Fruit fly (Drosophila melanogaster) whole organism, embryonic: ENCODE measurements around the gene SkpD.
A peak's percentile ranks its signal among the peaks of the same experiment; 100 is the strongest.

Experiments used
- ATbp ChIP-seq: fragments of 200-800 bp; sonication (Bioruptor generic); optimal IDR thresholded peaks from 2 replicates; lab custom pipeline; 2017; ENCODE audit warnings: missing biosample characterization, mild to moderate bottlenecking, missing genetic modification characterization, missing genetic modification reagents
- CG10462 ChIP-seq: fragments of 200-800 bp; sonication (Bioruptor generic); optimal IDR thresholded peaks from 2 replicates; lab custom pipeline; 2016; ENCODE audit warnings: missing biosample characterization, missing genetic modification characterization
- CG10979 ChIP-seq: fragments of 200-800 bp; sonication (Bioruptor generic); optimal IDR thresholded peaks from 2 replicates; lab custom pipeline; 2018; ENCODE audit warnings: missing biosample characterization, mild to moderate bottlenecking, missing genetic modification characterization, moderate library complexity
- CG15011 ChIP-seq: fragments of 200-800 bp; sonication (Bioruptor generic); optimal IDR thresholded peaks from 3 replicates; lab custom pipeline; 2018; ENCODE audit warnings: missing biosample characterization, mild to moderate bottlenecking, missing genetic modification characterization
- CG15514 ChIP-seq: fragments of 200-800 bp; sonication (Bioruptor generic); optimal IDR thresholded peaks from 3 replicates; lab custom pipeline; 2017; ENCODE audit warnings: missing biosample characterization, missing genetic modification characterization, mild to moderate bottlenecking, moderate library complexity, missing genetic modification reagents
- CG15696 ChIP-seq: fragments of 200-800 bp; sonication (Bioruptor generic); optimal IDR thresholded peaks from 2 replicates; lab custom pipeline; 2019; ENCODE audit warnings: missing biosample characterization, mild to moderate bottlenecking, missing genetic modification characterization, moderate library complexity
- CG16813 ChIP-seq: fragments of 200-800 bp; sonication (Bioruptor generic); IDR thresholded peaks from 3 replicates; pipeline ENCODE4 v1.3.6; 2022; ENCODE audit warnings: missing biosample characterization, missing genetic modification characterization; ENCODE audit not compliant: partially characterized antibody
- CG17328 ChIP-seq: fragments of 200-800 bp; sonication (Bioruptor generic); IDR thresholded peaks from 2 replicates; pipeline ENCODE4 v1.3.6; 2022; ENCODE audit warnings: missing biosample characterization, missing genetic modification characterization
- CG17829 ChIP-seq: fragments of 200-800 bp; optimal IDR thresholded peaks from 2 replicates; lab custom pipeline; 2019; ENCODE audit warnings: missing biosample characterization, mild to moderate bottlenecking, missing genetic modification characterization, moderate library complexity
- CG2120 ChIP-seq: fragments of 200-800 bp; sonication (Bioruptor generic); optimal IDR thresholded peaks from 3 replicates; lab custom pipeline; 2016; ENCODE audit warnings: missing biosample characterization, missing genetic modification characterization
- CG2129 ChIP-seq: fragments of 200-800 bp; sonication (Bioruptor generic); IDR thresholded peaks from 2 replicates; pipeline ENCODE4 v1.3.6; 2022; ENCODE audit warnings: missing biosample characterization, missing genetic modification characterization; ENCODE audit not compliant: partially characterized antibody
- CG2678 ChIP-seq: fragments of 200-800 bp; sonication (Bioruptor generic); optimal IDR thresholded peaks from 3 replicates; lab custom pipeline; 2019; ENCODE audit warnings: missing biosample characterization, mild to moderate bottlenecking, missing genetic modification characterization, moderate library complexity
- CG2712 ChIP-seq: fragments of 200-800 bp; optimal IDR thresholded peaks from 3 replicates; lab custom pipeline; 2019; ENCODE audit warnings: missing biosample characterization, mild to moderate bottlenecking, missing genetic modification characterization, moderate library complexity
- CG30403 ChIP-seq: fragments of 200-800 bp; sonication (Bioruptor generic); optimal IDR thresholded peaks from 3 replicates; lab custom pipeline; 2016; ENCODE audit warnings: missing biosample characterization, missing genetic modification characterization
- CG4328 ChIP-seq: fragments of 200-800 bp; sonication (Bioruptor generic); optimal IDR thresholded peaks from 3 replicates; lab custom pipeline; 2017; ENCODE audit warnings: missing biosample characterization, missing genetic modification reagents, missing genetic modification characterization
- CG43689 ChIP-seq: fragments of 200-800 bp; sonication (Bioruptor generic); IDR thresholded peaks from 2 replicates; pipeline ENCODE4 v1.3.6; 2022; ENCODE audit warnings: missing biosample characterization, missing genetic modification characterization
- CG4424 ChIP-seq: fragments of 200-800 bp; sonication (Bioruptor generic); optimal IDR thresholded peaks from 3 replicates; lab custom pipeline; 2016; ENCODE audit warnings: missing biosample characterization, missing genetic modification characterization
- CG6813 ChIP-seq: fragments of 200-800 bp; sonication (Bioruptor generic); optimal IDR thresholded peaks from 2 replicates; lab custom pipeline; 2017; ENCODE audit warnings: missing biosample characterization, missing genetic modification characterization, mild to moderate bottlenecking, moderate library complexity, missing genetic modification reagents
- CG8944 ChIP-seq: fragments of 200-800 bp; sonication (Bioruptor generic); optimal IDR thresholded peaks from 3 replicates; lab custom pipeline; 2016; ENCODE audit warnings: missing biosample characterization, missing genetic modification characterization
- CG9215 ChIP-seq: fragments of 200-800 bp; sonication (Bioruptor generic); IDR thresholded peaks from 2 replicates; pipeline ENCODE4 v1.3.6; 2022; ENCODE audit warnings: missing biosample characterization, missing genetic modification characterization
- D ChIP-seq, 2 experiments: fragments of 200-800 bp in 1 of 2; fragments of >200 bp in 1 of 2; sonication (Bioruptor generic) in 1 of 2; optimal IDR thresholded peaks; 2 replicates in 1 of 2; 3 replicates in 1 of 2; lab custom pipeline; 2017; ENCODE audit warnings: mild to moderate bottlenecking in 1 of 2, missing biosample characterization in 1 of 2, missing genetic modification characterization in 1 of 2, missing genetic modification reagents in 1 of 2
- E2f1 ChIP-seq: fragments of 200-800 bp; sonication (Bioruptor generic); IDR thresholded peaks from 2 replicates; pipeline ENCODE4 v1.3.6; 2022; ENCODE audit warnings: missing biosample characterization, missing genetic modification characterization
- Eip74EF ChIP-seq, 2 experiments: fragments of 200-800 bp in 1 of 2; fragments of >200 bp in 1 of 2; sonication (Bioruptor generic) in 1 of 2; optimal IDR thresholded peaks; 2 replicates each; lab custom pipeline; 2017 to 2019; ENCODE audit warnings: missing biosample characterization in 2 of 2, missing genetic modification characterization in 2 of 2, mild to moderate bottlenecking in 1 of 2, moderate library complexity in 1 of 2
- Fer1 ChIP-seq: fragments of 200-800 bp; sonication (Bioruptor generic); optimal IDR thresholded peaks from 2 replicates; lab custom pipeline; 2017; ENCODE audit warnings: missing biosample characterization, mild to moderate bottlenecking, missing genetic modification characterization
- HmgZ ChIP-seq: fragments of 200-800 bp; sonication (Bioruptor generic); optimal IDR thresholded peaks from 2 replicates; lab custom pipeline; 2018; ENCODE audit warnings: missing biosample characterization, mild to moderate bottlenecking, missing genetic modification characterization
- Hr51 ChIP-seq, 2 experiments: fragments of 200-800 bp; sonication (Bioruptor generic); optimal IDR thresholded peaks; 2 replicates in 1 of 2; 3 replicates in 1 of 2; lab custom pipeline; 2016 to 2018; ENCODE audit warnings: missing biosample characterization in 2 of 2, missing genetic modification characterization in 2 of 2, mild to moderate bottlenecking in 1 of 2, moderate library complexity in 1 of 2
- Lhr ChIP-seq: fragments of 200-800 bp; sonication (Bioruptor generic); optimal IDR thresholded peaks from 3 replicates; lab custom pipeline; 2017; ENCODE audit warnings: mild to moderate bottlenecking, missing biosample characterization, missing genetic modification reagents, missing genetic modification characterization
- Mrtf ChIP-seq: fragments of 200-800 bp; sonication (Bioruptor generic); IDR thresholded peaks from 3 replicates; pipeline ENCODE4 v1.3.6; 2022; ENCODE audit warnings: missing biosample characterization, missing genetic modification characterization
- Neu2 ChIP-seq: fragments of 200-800 bp; sonication (Bioruptor generic); optimal IDR thresholded peaks from 3 replicates; lab custom pipeline; 2016; ENCODE audit warnings: missing biosample characterization, missing genetic modification characterization, borderline replicate concordance
- Ptx1 ChIP-seq: fragments of 200-800 bp; sonication (Bioruptor generic); IDR thresholded peaks from 2 replicates; pipeline ENCODE4 v1.3.6; 2022; ENCODE audit warnings: missing biosample characterization, missing genetic modification characterization
- Sox102F ChIP-seq: fragments of 200-800 bp; sonication (Bioruptor generic); optimal IDR thresholded peaks from 2 replicates; lab custom pipeline; 2018; ENCODE audit warnings: missing biosample characterization, mild to moderate bottlenecking, missing genetic modification characterization, moderate library complexity
- Trl ChIP-seq, 3 experiments: fragments of >200 bp in 2 of 3; fragments of 200-800 bp in 1 of 3; sonication (Bioruptor generic) in 1 of 3; optimal IDR thresholded peaks; 2 replicates in 1 of 3; 3 replicates in 2 of 3; lab custom pipeline; 2016 to 2017; ENCODE audit warnings: missing biosample characterization in 1 of 3, missing genetic modification characterization in 1 of 3
- dmrt99B ChIP-seq: fragments of 200-800 bp; sonication (Bioruptor generic); optimal IDR thresholded peaks from 2 replicates; lab custom pipeline; 2018; ENCODE audit warnings: missing biosample characterization, mild to moderate bottlenecking, missing genetic modification characterization, moderate library complexity
- gsb ChIP-seq: fragments of 200-800 bp; sonication (Bioruptor generic); IDR thresholded peaks from 2 replicates; pipeline ENCODE4 v1.3.6; 2022; ENCODE audit warnings: missing biosample characterization, missing genetic modification characterization
- hbn ChIP-seq: fragments of 200-800 bp; sonication (Bioruptor generic); IDR thresholded peaks from 2 replicates; pipeline ENCODE4 v1.3.6; 2022; ENCODE audit warnings: missing biosample characterization, missing genetic modification characterization; ENCODE audit not compliant: partially characterized antibody
- hth ChIP-seq: fragments of >200 bp; optimal IDR thresholded peaks from 2 replicates; lab custom pipeline; 2017; ENCODE audit warnings: inconsistent platforms
- knrl ChIP-seq: fragments of 200-800 bp; sonication (Bioruptor generic); IDR thresholded peaks from 3 replicates; pipeline ENCODE4 v1.3.6; 2022; ENCODE audit warnings: missing biosample characterization, missing genetic modification characterization; ENCODE audit not compliant: partially characterized antibody
- lab ChIP-seq: fragments of 200-800 bp; sonication (Bioruptor generic); optimal IDR thresholded peaks from 3 replicates; lab custom pipeline; 2017; ENCODE audit warnings: missing biosample characterization, missing genetic modification characterization, mild to moderate bottlenecking, moderate library complexity, missing genetic modification reagents
- mirr ChIP-seq: fragments of 200-800 bp; sonication (Bioruptor generic); optimal IDR thresholded peaks from 3 replicates; lab custom pipeline; 2018; ENCODE audit warnings: missing biosample characterization, mild to moderate bottlenecking, missing genetic modification characterization
- otp ChIP-seq: fragments of 200-800 bp; sonication (Bioruptor generic); IDR thresholded peaks from 3 replicates; pipeline ENCODE4, ENCODE4 v1.3.6; 2022; ENCODE audit warnings: missing biosample characterization, missing genetic modification characterization
- pan ChIP-seq, 4 experiments: fragments of >200 bp in 3 of 4; fragments of 200-800 bp in 1 of 4; sonication (Bioruptor generic) in 1 of 4; optimal IDR thresholded peaks in 3 of 4; IDR thresholded peaks in 1 of 4; 2 replicates each; pipeline versions ENCODE4 v1.3.6 to Lab custom; 2017 to 2022; ENCODE audit warnings: missing biosample characterization in 2 of 4, missing genetic modification characterization in 2 of 4, mixed read lengths in 1 of 4
- pho ChIP-seq: fragments of 200-800 bp; sonication (Bioruptor generic); optimal IDR thresholded peaks from 2 replicates; lab custom pipeline; 2016; ENCODE audit warnings: missing biosample characterization, missing genetic modification characterization
- phol ChIP-seq: fragments of 200-800 bp; sonication (Bioruptor generic); optimal IDR thresholded peaks from 3 replicates; lab custom pipeline; 2018; ENCODE audit warnings: missing biosample characterization, mild to moderate bottlenecking, missing genetic modification characterization, moderate library complexity
- sens ChIP-seq: fragments of 200-800 bp; sonication (Bioruptor generic); peaks from one replicate; lab custom pipeline; 2016; ENCODE audit warnings: missing biosample characterization, missing genetic modification characterization
- slbo ChIP-seq: fragments of 200-800 bp; sonication (Bioruptor generic); IDR thresholded peaks from 2 replicates; pipeline ENCODE4 v1.3.6; 2022; ENCODE audit warnings: missing biosample characterization, missing genetic modification characterization
- vvl ChIP-seq: fragments of 200-800 bp; sonication (Bioruptor generic); IDR thresholded peaks from 2 replicates; pipeline ENCODE4 v1.3.6; 2022; ENCODE audit warnings: missing biosample characterization, missing genetic modification characterization
- wdn ChIP-seq: fragments of 200-800 bp; sonication (Bioruptor generic); IDR thresholded peaks from 2 replicates; pipeline ENCODE4 v1.3.6; 2022; ENCODE audit warnings: missing biosample characterization, missing genetic modification characterization

Gene SkpD

DNA sequence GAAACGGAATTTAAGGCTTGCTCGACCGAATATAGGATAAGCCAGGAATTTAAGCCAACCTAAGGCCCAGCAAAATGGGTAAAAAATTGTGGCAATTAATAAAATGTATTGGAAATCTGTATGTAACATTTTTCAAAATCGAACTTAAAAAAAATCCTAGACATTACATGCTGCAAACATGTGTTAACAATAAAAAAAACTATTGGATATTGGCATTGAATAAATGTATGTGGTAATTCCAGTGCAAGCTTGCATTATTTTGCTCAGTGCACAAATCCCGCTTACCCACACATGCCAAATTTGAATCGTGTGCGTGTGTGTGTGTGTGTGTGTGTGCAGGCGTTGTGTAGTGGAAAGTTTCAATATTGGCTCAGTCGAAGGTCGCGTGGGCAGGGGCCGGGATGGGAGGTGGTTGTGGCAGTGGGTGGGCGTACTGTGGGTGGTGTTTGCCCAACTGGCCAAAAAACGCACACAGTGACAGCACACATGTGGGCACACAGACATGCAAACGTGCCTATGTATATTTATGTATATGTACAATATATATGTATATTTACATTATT lies 49.0 kb upstream of the SkpD start (continued):
- TF ChIP-seq slbo (GFP tag; lab: Robert Waterston, UW) (peak; percentile 45; the same call in 1 of the 2 replicates), CG30403 (peak; percentile 32), hbn (GFP tag; lab: Robert Waterston, UW) (no peak), Mrtf (no peak), Ptx1 (GFP tag; lab: Robert Waterston, UW) (peak; percentile 44), dmrt99B (tag; lab: Kevin White, UChicago) (peak; percentile 32), gsb (GFP tag; lab: Robert Waterston, UW) (no peak), Lhr (GFP tag; lab: Kevin White, UChicago) (no peak), CG43689 (GFP tag; lab: Robert Waterston, UW) (no peak), CG2712 (tag; lab: Kevin White, UChicago) (peak; percentile 6), CG16813 (GFP tag; lab: Robert Waterston, UW) (no peak), CG15514 (GFP tag; lab: Kevin White, UChicago) (peak; percentile 22), CG2129 (GFP tag; lab: Robert Waterston, UW) (no peak), Trl (optimal IDR thresholded peaks at IDR 0.05; lab: Kevin White, UChicago) (no peak), Trl (GFP tag; optimal IDR thresholded peaks at IDR 0.05; lab: Kevin White, UChicago) (peak; percentile 15), mirr (GFP tag; lab: Kevin White, UChicago) (no peak), CG15696 (peak; percentile 9), Hr51 (GFP tag; optimal IDR thresholded peaks at IDR 0.05; lab: Kevin White, UChicago) (peak in 1 of 2 experiments; percentile 14), Eip74EF (GFP tag; optimal IDR thresholded peaks at IDR 0.05; lab: Kevin White, UChicago) (no peak), pan (optimal IDR thresholded peaks at IDR 0.05; lab: Kevin White, UChicago) (no peak), pan (GFP tag; optimal IDR thresholded peaks at IDR 0.05 in 1 of 2, IDR thresholded peaks at IDR 0.05 in 1 of 2) (no peak), CG10462 (GFP tag; lab: Kevin White, UChicago) (peak; percentile 8), CG2678 (tag; lab: Kevin White, UChicago) (peak; percentile 31), D (optimal IDR thresholded peaks at IDR 0.05; lab: Kevin White, UChicago) (no peak), D (GFP tag; optimal IDR thresholded peaks at IDR 0.05; lab: Kevin White, UChicago) (no peak), CG10979 (tag; lab: Kevin White, UChicago) (peak; percentile 20), CG17328 (GFP tag; lab: Robert Waterston, UW) (peak; percentile 18; the same call in 1 of the 2 replicates), vvl (no peak), Sox102F (GFP tag; lab: Kevin White, UChicago) (peak; percentile 6), CG4424 (GFP tag; lab: Kevin White, UChicago) (peak; percentile 22), otp (0 out of 3 replicates have a peak, but pooled peaks have one; percentile 11), ATbp (peak; percentile 7), CG9215 (GFP tag; lab: Robert Waterston, UW) (no peak), Fer1 (GFP tag; lab: Kevin White, UChicago) (peak; percentile 14), CG6813 (GFP tag; lab: Kevin White, UChicago) (peak; percentile 11), hth (lab: Kevin White, UChicago) (no peak), CG4328 (GFP tag; lab: Kevin White, UChicago) (no peak), sens (GFP tag; lab: Kevin White, UChicago) (peak; percentile 86), CG15011 (GFP tag; lab: Kevin White, UChicago) (no peak), lab (peak; percentile 25), phol (peak; percentile 32), CG2120 (peak; percentile 36), E2f1 (GFP tag; lab: Robert Waterston, UW) (no peak), CG8944 (GFP tag; lab: Kevin White, UChicago) (peak; percentile 35), pho (GFP tag; lab: Kevin White, UChicago) (peak; percentile 10), knrl (GFP tag; lab: Robert Waterston, UW) (no peak), HmgZ (tag; lab: Kevin White, UChicago) (no peak), wdn (GFP tag; lab: Robert Waterston, UW) (no peak), Neu2 (GFP tag; lab: Kevin White, UChicago) (no peak), CG17829 (tag; lab: Kevin White, UChicago) (peak; percentile 7)
